Worm (Caenorhabditis elegans): ENCODE measurements around the gene nlp-82.

ce11 chrII:9266755-9267154, 12.7 kb upstream of the nlp-82 start, which contains the start of gene C01G6.2:
- no peak for TF ChIP-seq W03F9.2 (tag; optimal IDR thresholded peaks at IDR 0.05)
- TF ChIP-seq him-1 (tag; optimal IDR thresholded peaks at IDR 0.05), result no peak
